Fruit fly (Drosophila melanogaster): ENCODE measurements around the gene Mp.

Gene Mp

DNA sequence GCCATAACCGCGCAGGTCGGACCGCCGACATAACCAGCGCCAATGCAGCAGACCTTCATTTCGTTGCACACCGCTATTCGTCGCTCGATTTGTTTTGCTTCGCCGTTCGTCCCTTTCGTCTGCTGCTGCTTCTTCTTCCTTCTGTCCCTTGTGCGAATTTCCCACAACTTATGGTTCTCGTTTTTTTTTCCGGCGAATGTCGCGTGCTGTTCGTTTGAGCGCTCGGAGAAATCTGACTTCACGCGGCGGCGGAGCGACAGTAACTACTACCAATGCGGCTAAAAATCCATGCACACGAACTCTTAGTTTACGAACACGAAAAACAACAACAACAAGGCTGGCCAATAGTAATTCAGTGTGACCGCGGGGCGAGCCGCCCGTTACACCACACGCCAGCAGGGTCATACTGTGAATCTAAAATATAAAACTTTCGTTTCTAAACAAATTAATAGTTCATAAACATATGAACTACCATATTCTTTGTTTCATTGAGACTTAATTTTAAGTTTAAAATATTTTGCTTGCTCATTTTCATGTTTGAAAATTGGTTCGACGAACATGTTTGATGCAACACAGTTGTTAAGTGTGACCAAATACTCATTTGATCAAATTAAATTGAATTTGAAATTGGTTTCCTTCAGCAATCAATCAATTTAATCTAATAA, 34.0 kb upstream of the Mp start, which contains the start of gene sgl (continued):
- no peak for TF ChIP-seq CG12155 (GFP tag; optimal IDR thresholded peaks at IDR 0.05)
- no peak for TF ChIP-seq CG11560 (tag; IDR thresholded peaks at IDR 0.05)
- TF ChIP-seq stwl (tag; optimal IDR thresholded peaks at IDR 0.05): peak; percentile 99
- TF ChIP-seq CG11247 (GFP tag; IDR thresholded peaks at IDR 0.05): peak; percentile 36; the same call in 1 of the 2 replicates
- TF ChIP-seq Doc2 (GFP tag; IDR thresholded peaks at IDR 0.05): no peak
- no peak for TF ChIP-seq CG11093 (GFP tag; IDR thresholded peaks at IDR 0.05)
- peak; percentile 13 for TF ChIP-seq CG6854 (GFP tag; optimal IDR thresholded peaks at IDR 0.05)
- peak; percentile 22 for TF ChIP-seq eyg (GFP tag; optimal IDR thresholded peaks at IDR 0.05)
- peak; percentile 14 for TF ChIP-seq mam (GFP tag; optimal IDR thresholded peaks at IDR 0.05)
- peak; percentile 11 for TF ChIP-seq Xbp1 (GFP tag; optimal IDR thresholded peaks at IDR 0.05)
- no peak for TF ChIP-seq cato (GFP tag; optimal IDR thresholded peaks at IDR 0.05; ENCODE audit: borderline replicate concordance)
- TF ChIP-seq vnd (GFP tag; IDR thresholded peaks at IDR 0.05; ENCODE audit: partially characterized antibody): no peak
- peak; percentile 5 for TF ChIP-seq CG1647 (GFP tag; optimal IDR thresholded peaks at IDR 0.05)
- peak; percentile 99 for TF ChIP-seq Nf-YB (GFP tag; optimal IDR thresholded peaks at IDR 0.05)
- TF ChIP-seq CG1602 (GFP tag; optimal IDR thresholded peaks at IDR 0.05): no peak
- no peak for TF ChIP-seq CG18476 (GFP tag; optimal IDR thresholded peaks at IDR 0.05)
- TF ChIP-seq chn (GFP tag; optimal IDR thresholded peaks at IDR 0.05): peak; percentile 43
- no peak for TF ChIP-seq aop (GFP tag; IDR thresholded peaks at IDR 0.05)
- no peak for TF ChIP-seq sim (GFP tag; IDR thresholded peaks at IDR 0.05)
- no peak for TF ChIP-seq Sox102F (GFP tag; optimal IDR thresholded peaks at IDR 0.05)
- no peak for TF ChIP-seq sc (optimal IDR thresholded peaks at IDR 0.05)
- no peak for TF ChIP-seq sc (GFP tag; optimal IDR thresholded peaks at IDR 0.05)
- TF ChIP-seq Fer1 (GFP tag; optimal IDR thresholded peaks at IDR 0.05): peak; percentile 73
- TF ChIP-seq CG7839 (tag; optimal IDR thresholded peaks at IDR 0.05): peak; percentile 26
- TF ChIP-seq Dek (tag; optimal IDR thresholded peaks at IDR 0.05): peak; percentile 41
- TF ChIP-seq sob (GFP tag; IDR thresholded peaks at IDR 0.05): peak; percentile 63; the same call in 1 of the 2 replicates
- peak; percentile 39 for TF ChIP-seq CG3281 (GFP tag; optimal IDR thresholded peaks at IDR 0.05)
- 0 out of 2 replicates have a peak, but pooled peaks have one; percentile 18 for TF ChIP-seq CG14441 (GFP tag; IDR thresholded peaks at IDR 0.05)
- TF ChIP-seq CG13287 (GFP tag; IDR thresholded peaks at IDR 0.05; ENCODE audit: partially characterized antibody): peak; percentile 74
- peak; percentile 48 for TF ChIP-seq CG8089 (GFP tag; optimal IDR thresholded peaks at IDR 0.05)
- TF ChIP-seq CG4820 (GFP tag; optimal IDR thresholded peaks at IDR 0.05): no peak
- no peak for TF ChIP-seq tio (GFP tag; optimal IDR thresholded peaks at IDR 0.05)
- TF ChIP-seq gro (GFP tag; optimal IDR thresholded peaks at IDR 0.05): peak; percentile 36
- TF ChIP-seq CG13624 (GFP tag; optimal IDR thresholded peaks at IDR 0.05): peak; percentile 17
- TF ChIP-seq trem (tag; optimal IDR thresholded peaks at IDR 0.05): peak; percentile 87
- TF ChIP-seq E2f1 (GFP tag; IDR thresholded peaks at IDR 0.05): no peak
- TF ChIP-seq seq (GFP tag; IDR thresholded peaks at IDR 0.05): peak; percentile 7; the same call in 1 of the 2 replicates
- peak; percentile 53 for TF ChIP-seq cwo (GFP tag; optimal IDR thresholded peaks at IDR 0.05)
- TF ChIP-seq CG16779 (GFP tag; IDR thresholded peaks at IDR 0.05): 0 out of 2 replicates have a peak, but pooled peaks have one; percentile 34
- peak; percentile 80 for TF ChIP-seq CG4360 (GFP tag; IDR thresholded peaks at IDR 0.05)
- no peak for TF ChIP-seq bcd (GFP tag; optimal IDR thresholded peaks at IDR 0.05)
- peak; percentile 41 for TF ChIP-seq CG32532 (GFP tag; IDR thresholded peaks at IDR 0.05)
- TF ChIP-seq CG1832 (GFP tag; optimal IDR thresholded peaks at IDR 0.05): no peak
- no peak for TF ChIP-seq fd96Cb (tag; optimal IDR thresholded peaks at IDR 0.05)
- no peak for TF ChIP-seq C15 (GFP tag; IDR thresholded peaks at IDR 0.05)
- TF ChIP-seq CG17568 (GFP tag; optimal IDR thresholded peaks at IDR 0.05): peak; percentile 42
- peak; percentile 39 for TF ChIP-seq grau (tag; optimal IDR thresholded peaks at IDR 0.05)
- TF ChIP-seq Oli (tag; optimal IDR thresholded peaks at IDR 0.05): peak; percentile 15
- peak; percentile 43 for TF ChIP-seq YL-1 (GFP tag; optimal IDR thresholded peaks at IDR 0.05)
- no peak for TF ChIP-seq Chrac-16 (GFP tag; optimal IDR thresholded peaks at IDR 0.05)
